Worm (Caenorhabditis elegans) whole organism, L3 larva: ENCODE measurements around the gene T16H12.2.
"Not testable (repeated sequence)": the region's sequence is repeated elsewhere in the genome, so short reads cannot be mapped to it uniquely, and the experiment has no call there.

Source experiments
- R02D3.7 ChIP-seq: fragments of 150-350 bp; optimal IDR thresholded peaks from 2 replicates; lab custom pipeline; 2014; ENCODE audit warnings: missing biosample characterization, missing genetic modification characterization
- ZK546.5 ChIP-seq: sonication (generic microtip); optimal IDR thresholded peaks from 2 replicates; lab custom pipeline; 2017; ENCODE audit warnings: missing biosample characterization, missing genetic modification characterization
- aly-2 ChIP-seq: fragments of 150-350 bp; optimal IDR thresholded peaks from 2 replicates; lab custom pipeline; 2014; ENCODE audit warnings: missing biosample characterization, missing genetic modification characterization
- ama-1 ChIP-seq: fragments of 150-350 bp; optimal IDR thresholded peaks from 2 replicates; lab custom pipeline; 2018
- ceh-16 ChIP-seq: sonication (generic microtip); optimal IDR thresholded peaks from 2 replicates; lab custom pipeline; 2017; ENCODE audit warnings: missing biosample characterization, missing genetic modification characterization
- ceh-82 ChIP-seq: fragments of 150-350 bp; optimal IDR thresholded peaks from 2 replicates; lab custom pipeline; 2014; ENCODE audit warnings: missing biosample characterization, missing genetic modification characterization
- ceh-9 ChIP-seq: sonication (generic microtip); optimal IDR thresholded peaks from 2 replicates; lab custom pipeline; 2018; ENCODE audit warnings: missing biosample characterization, missing genetic modification characterization
- egl-27 ChIP-seq: sonication (generic microtip); optimal IDR thresholded peaks from 4 replicates; lab custom pipeline; 2017; ENCODE audit warnings: missing biosample characterization, missing genetic modification reagents, missing genetic modification characterization
- elt-1 ChIP-seq: fragments of 150-350 bp; optimal IDR thresholded peaks from 2 replicates; lab custom pipeline; 2014; ENCODE audit warnings: missing biosample characterization, missing genetic modification characterization
- elt-2 ChIP-seq: sonication (generic microtip); optimal IDR thresholded peaks from 2 replicates; lab custom pipeline; 2016; ENCODE audit warnings: missing genetic modification reagents, mild to moderate bottlenecking, missing genetic modification characterization, missing compliant biosample characterization
- elt-3 ChIP-seq, 3 experiments: fragments of 150-350 bp in 1 of 3; sonication (generic microtip) in 2 of 3; optimal IDR thresholded peaks; 2 replicates in 2 of 3; 4 replicates in 1 of 3; lab custom pipeline; 2014 to 2017; ENCODE audit warnings: missing biosample characterization in 3 of 3, missing genetic modification characterization in 3 of 3
- fkh-10 ChIP-seq: sonication (generic microtip); optimal IDR thresholded peaks from 2 replicates; lab custom pipeline; 2017; ENCODE audit warnings: missing biosample characterization, missing genetic modification reagents, missing genetic modification characterization
- fkh-2 ChIP-seq: fragments of 150-350 bp; optimal IDR thresholded peaks from 2 replicates; lab custom pipeline; 2014; ENCODE audit warnings: missing biosample characterization, missing genetic modification reagents, missing genetic modification characterization
- hmg-11 ChIP-seq: sonication (generic microtip); optimal IDR thresholded peaks from 2 replicates; lab custom pipeline; 2016; ENCODE audit warnings: missing genetic modification characterization, missing compliant biosample characterization
- mdl-1 ChIP-seq: fragments of 150-350 bp; optimal IDR thresholded peaks from 2 replicates; lab custom pipeline; 2014; ENCODE audit warnings: missing biosample characterization, missing genetic modification characterization
- mml-1 ChIP-seq: fragments of 150-350 bp; sonication (generic microtip); optimal IDR thresholded peaks from 3 replicates; lab custom pipeline; 2014; ENCODE audit warnings: missing biosample characterization, missing genetic modification characterization
- nfya-1 ChIP-seq: sonication (generic microtip); optimal IDR thresholded peaks from 2 replicates; lab custom pipeline; 2017; ENCODE audit warnings: missing genetic modification characterization, mild to moderate bottlenecking, missing compliant biosample characterization, antibody characterized with exemption, moderate library complexity; ENCODE audit not compliant: insufficient read depth
- nhr-11 ChIP-seq: fragments of 150-350 bp; optimal IDR thresholded peaks from 2 replicates; lab custom pipeline; 2014; ENCODE audit warnings: missing biosample characterization, missing genetic modification characterization
- nhr-12 ChIP-seq: fragments of 150-350 bp; optimal IDR thresholded peaks from 2 replicates; lab custom pipeline; 2014; ENCODE audit warnings: missing biosample characterization, missing genetic modification characterization
- nhr-237 ChIP-seq: fragments of 150-350 bp; optimal IDR thresholded peaks from 2 replicates; lab custom pipeline; 2014; ENCODE audit warnings: missing biosample characterization, missing genetic modification characterization
- nhr-25 ChIP-seq: sonication (generic microtip); optimal IDR thresholded peaks from 2 replicates; lab custom pipeline; 2017; ENCODE audit warnings: missing biosample characterization, missing genetic modification characterization
- nhr-28 ChIP-seq: fragments of 150-350 bp; optimal IDR thresholded peaks from 2 replicates; lab custom pipeline; 2014; ENCODE audit warnings: missing biosample characterization, missing genetic modification characterization
- nhr-43 ChIP-seq: sonication (generic microtip); optimal IDR thresholded peaks from 2 replicates; lab custom pipeline; 2016; ENCODE audit warnings: mild to moderate bottlenecking, missing genetic modification characterization, missing compliant biosample characterization; ENCODE audit not compliant: poor library complexity, severe bottlenecking
- nhr-67 ChIP-seq: fragments of 150-350 bp; optimal IDR thresholded peaks from 2 replicates; lab custom pipeline; 2014; ENCODE audit warnings: missing biosample characterization, missing genetic modification characterization
- nhr-76 ChIP-seq: fragments of 150-350 bp; sonication (generic microtip); optimal IDR thresholded peaks from 5 replicates; lab custom pipeline; 2014; ENCODE audit warnings: missing biosample characterization, missing genetic modification characterization
- nhr-77 ChIP-seq: fragments of 150-350 bp; optimal IDR thresholded peaks from 2 replicates; lab custom pipeline; 2014; ENCODE audit warnings: missing biosample characterization, missing genetic modification characterization
- pha-4 ChIP-seq: fragments of 150-350 bp; optimal IDR thresholded peaks from 2 replicates; lab custom pipeline; 2014; ENCODE audit warnings: missing biosample characterization, missing genetic modification reagents, missing genetic modification characterization
- pqm-1 ChIP-seq: fragments of 150-350 bp; optimal IDR thresholded peaks from 2 replicates; lab custom pipeline; 2017; ENCODE audit warnings: missing biosample characterization, missing genetic modification characterization, inconsistent platforms
- sea-2 ChIP-seq: fragments of 150-350 bp; sonication (generic microtip); optimal IDR thresholded peaks from 4 replicates; lab custom pipeline; 2014; ENCODE audit warnings: missing biosample characterization, missing genetic modification reagents, missing genetic modification characterization
- skn-1 ChIP-seq: fragments of 150-350 bp; optimal IDR thresholded peaks from 2 replicates; lab custom pipeline; 2014; ENCODE audit warnings: missing biosample characterization, missing genetic modification characterization
- tbx-2 ChIP-seq: sonication (generic microtip); optimal IDR thresholded peaks from 2 replicates; lab custom pipeline; 2016; ENCODE audit warnings: mild to moderate bottlenecking, missing genetic modification characterization, missing compliant biosample characterization
- unc-39 ChIP-seq: sonication (generic microtip); optimal IDR thresholded peaks from 4 replicates; lab custom pipeline; 2017; ENCODE audit warnings: missing biosample characterization, missing genetic modification characterization
- zag-1 ChIP-seq: fragments of 150-350 bp; optimal IDR thresholded peaks from 2 replicates; lab custom pipeline; 2014; ENCODE audit warnings: missing biosample characterization, missing genetic modification characterization
- ztf-4 ChIP-seq: fragments of 150-350 bp; optimal IDR thresholded peaks from 2 replicates; lab custom pipeline; 2014; ENCODE audit warnings: missing biosample characterization, missing genetic modification characterization

T16H12.2 gene

DNA sequence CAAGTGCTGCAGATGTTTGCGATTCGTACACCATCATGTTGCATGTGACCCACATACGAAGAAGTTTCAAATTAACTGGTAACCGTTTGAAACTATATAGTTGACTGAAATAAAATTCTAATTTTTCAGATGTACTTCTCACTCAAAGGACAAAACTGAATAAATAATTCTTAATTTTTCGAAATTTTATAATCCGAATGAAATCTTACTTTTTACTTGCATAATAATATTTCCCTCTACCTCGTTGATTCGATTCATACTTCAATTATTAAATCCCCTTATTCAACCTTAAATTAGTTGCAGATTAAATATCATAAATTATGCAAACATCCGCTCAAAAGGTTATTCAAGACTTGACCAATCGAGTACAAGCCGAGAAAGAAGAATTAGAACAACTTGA, at the start of gene T16H12.2:
TSS of gene T16H12.2 (plus strand) at position 301 of the 400 bp plus-strand sequence.
- TF ChIP-seq egl-27 (tag; lab: Kevin White, UChicago), result no peak
- TF ChIP-seq zag-1 (tag; lab: Kevin White, UChicago), result no peak
- no peak for TF ChIP-seq fkh-2 (tag; lab: Kevin White, UChicago)
- TF ChIP-seq mdl-1 (tag; lab: Kevin White, UChicago), result no peak
- TF ChIP-seq ceh-9, result no peak
- TF ChIP-seq ceh-82 (tag; lab: Kevin White, UChicago), result no peak
- no peak for TF ChIP-seq unc-39 (tag; lab: Kevin White, UChicago)
- TF ChIP-seq skn-1 (tag; lab: Kevin White, UChicago), result no peak
- TF ChIP-seq ceh-16 (tag; lab: Kevin White, UChicago), result no peak
- no peak for TF ChIP-seq nhr-237 (tag; lab: Kevin White, UChicago)
- no peak for TF ChIP-seq nhr-67
- no peak for TF ChIP-seq mml-1 (tag; lab: Kevin White, UChicago)
- no peak for TF ChIP-seq nhr-25 (tag; lab: Kevin White, UChicago)
- TF ChIP-seq elt-2 (tag; lab: Kevin White, UChicago), result no peak
- TF ChIP-seq hmg-11 (tag; lab: Kevin White, UChicago), result no peak
- no peak for TF ChIP-seq nhr-76 (tag; lab: Kevin White, UChicago)
- TF ChIP-seq nhr-11 (tag; lab: Kevin White, UChicago), result no peak
- TF ChIP-seq tbx-2 (tag; lab: Kevin White, UChicago), result no peak
- no peak for TF ChIP-seq nhr-77 (tag; lab: Kevin White, UChicago)
- no peak for TF ChIP-seq ZK546.5 (tag; lab: Kevin White, UChicago)

DNA sequence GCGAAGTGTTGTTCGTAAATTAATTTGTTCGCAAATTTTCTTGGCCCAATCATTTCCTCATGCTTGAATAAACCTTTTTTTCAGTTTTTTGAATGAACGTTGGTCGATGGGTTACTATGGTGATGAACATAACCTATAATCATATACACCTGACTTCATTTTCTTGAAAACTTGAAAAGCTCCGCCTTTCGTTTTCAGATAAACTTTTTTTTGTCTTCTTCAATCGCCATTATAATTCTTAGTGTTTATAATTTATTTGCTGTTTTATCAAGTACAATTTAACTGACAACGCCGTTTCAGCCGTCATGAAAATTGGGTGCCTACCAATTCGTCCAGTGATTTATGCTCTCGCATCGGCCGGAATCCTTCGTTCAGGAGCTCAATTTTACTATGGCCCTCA, 48.9 kb upstream of the T16H12.2 start, which contains the start of gene M04D8.7:
TSS of gene M04D8.7 (plus strand) at position 301 of the 400 bp plus-strand sequence.
- TF ChIP-seq fkh-10 (peak; percentile 1), ZK546.5 (tag; lab: Kevin White, UChicago) (no peak), pqm-1 (no peak), nhr-28 (no peak)

ce11 chrIII:10040013-10040412, 46.1 kb upstream of the T16H12.2 start, which contains the start of gene T16G12.7:
T16G12.7 (minus strand) TSS chrIII:10040113.
- TF ChIP-seq tbx-2 (tag; lab: Kevin White, UChicago) (no peak), nhr-237 (tag; lab: Kevin White, UChicago) (no peak), nhr-25 (tag; lab: Kevin White, UChicago) (no peak), mdl-1 (tag; lab: Kevin White, UChicago) (no peak), hmg-11 (tag; lab: Kevin White, UChicago) (no peak), elt-1 (no peak), pqm-1 (no peak), nhr-43 (no peak), R02D3.7 (no peak)
- TF ChIP-seq, all 47 proteins: peak for 0

ce11 chrIII:10049682-10050081, 36.4 kb upstream of the T16H12.2 start, which contains the start of gene T16G12.1:
T16G12.1 (minus strand) TSS chrIII:10049857.
- TF ChIP-seq mdl-1 (tag; lab: Kevin White, UChicago) (no peak), nfya-1 (tag; lab: Kevin White, UChicago) (no peak), elt-2 (tag; lab: Kevin White, UChicago) (peak; percentile 82), pqm-1 (peak; percentile 60)

ce11 chrIII:10050321-10050720, 35.8 kb upstream of the T16H12.2 start, which contains the start of gene T16G12.3:
T16G12.3 (plus strand) TSS chrIII:10050621.
- not testable (repeated sequence) for TF ChIP-seq ama-1 (lab: Kevin White, UChicago); ztf-4 (tag; lab: Kevin White, UChicago); aly-2

DNA sequence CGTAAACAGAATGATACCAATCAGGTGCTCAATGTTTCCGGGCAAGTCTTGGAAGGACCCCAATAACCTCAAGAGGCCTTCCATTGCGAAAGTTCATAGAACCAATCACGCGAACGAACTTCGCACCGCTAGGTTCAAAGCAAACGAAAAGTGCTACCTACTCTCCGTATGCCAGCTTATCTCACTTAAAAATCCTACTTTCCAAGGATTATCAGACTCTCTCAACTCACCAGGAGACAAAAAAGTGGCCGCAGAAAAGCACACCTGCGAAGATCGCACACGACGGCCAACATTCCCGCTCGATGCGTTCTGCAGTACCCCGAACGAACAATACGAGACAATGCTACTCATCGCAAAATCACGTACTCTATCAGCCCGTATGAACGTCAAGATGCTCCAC, 32.8 kb upstream of the T16H12.2 start, which contains the start of gene T16G12.12:
TSS of gene T16G12.12 (plus strand) at position 301 of the 400 bp plus-strand sequence.
- not testable (repeated sequence) for TF ChIP-seq fkh-2 (tag; lab: Kevin White, UChicago); elt-1; ama-1 (lab: Kevin White, UChicago)

DNA sequence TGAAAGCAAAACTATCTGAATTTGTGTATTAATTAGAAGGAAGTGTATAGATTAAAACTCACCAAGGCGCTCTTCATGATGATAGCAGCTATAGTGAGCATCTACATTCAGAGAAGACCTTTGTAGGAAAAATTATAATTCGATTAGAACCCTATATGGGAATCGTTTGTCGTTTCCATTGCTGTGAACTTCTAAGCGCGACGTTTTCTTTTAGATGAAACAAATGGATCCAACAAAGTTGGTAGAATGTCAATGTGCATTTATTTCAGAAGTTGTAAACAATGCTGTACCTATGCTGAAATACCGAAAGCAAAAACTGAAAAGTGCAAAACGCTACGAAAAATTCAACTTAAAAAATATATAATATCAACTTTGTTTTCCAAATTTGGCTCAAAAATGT, 30.1 kb upstream of the T16H12.2 start, which contains the start of gene T16G12.10:
TSS of gene T16G12.10 (minus strand) at position 101 of the 400 bp plus-strand sequence.
- TF ChIP-seq elt-1 (no peak), mml-1 (tag; lab: Kevin White, UChicago) (no peak), elt-3 (tag; optimal IDR thresholded peaks at IDR 0.05; lab: Kevin White, UChicago) (no peak), nhr-43 (no peak), fkh-10 (no peak), tbx-2 (tag; lab: Kevin White, UChicago) (no peak), mdl-1 (tag; lab: Kevin White, UChicago) (no peak), ztf-4 (tag; lab: Kevin White, UChicago) (no peak), nhr-25 (tag; lab: Kevin White, UChicago) (no peak), pha-4 (tag; lab: Kevin White, UChicago) (no peak), sea-2 (no peak), nhr-12 (tag; lab: Kevin White, UChicago) (no peak), fkh-2 (tag; lab: Kevin White, UChicago) (no peak), aly-2 (no peak)
